Worm (Caenorhabditis elegans) whole organism, L4 larva: ENCODE results near the gene fbxl-4.

Experiments used
- F26F4.8 ChIP-seq: fragments of 200-800 bp; sonication (Bioruptor generic); conservative IDR thresholded peaks from 2 replicates; pipeline ENCODE4 v1.3.6; 2022; ENCODE audit warnings: missing genetic modification characterization, missing compliant biosample characterization
- F44E2.7 ChIP-seq: fragments of 200-800 bp; sonication (Bioruptor generic); IDR thresholded peaks from 2 replicates; pipeline ENCODE4 v2.1.2; 2022; ENCODE audit warnings: missing genetic modification characterization, missing compliant biosample characterization
- F49E8.2 ChIP-seq: sonication (generic microtip); optimal IDR thresholded peaks from 2 replicates; lab custom pipeline; 2016; ENCODE audit warnings: missing compliant biosample characterization, mild to moderate bottlenecking, missing genetic modification characterization, borderline replicate concordance
- R02D3.7 ChIP-seq: fragments of 150-350 bp; sonication (generic microtip); optimal IDR thresholded peaks from 3 replicates; lab custom pipeline; 2014; ENCODE audit warnings: missing biosample characterization, missing genetic modification characterization
- Y48G9A.11 ChIP-seq: fragments of 200-800 bp; sonication (Bioruptor generic); IDR thresholded peaks from 2 replicates; pipeline ENCODE4 v1.3.6; 2022; ENCODE audit warnings: missing genetic modification reagents, missing genetic modification characterization, missing compliant biosample characterization
- Y5F2A.4 ChIP-seq: fragments of 200-800 bp; sonication (Bioruptor generic); optimal IDR thresholded peaks from 2 replicates; lab custom pipeline; 2018; ENCODE audit warnings: mild to moderate bottlenecking, missing genetic modification characterization, missing compliant biosample characterization
- ZK337.2 ChIP-seq: fragments of 200-800 bp; sonication (Bioruptor generic); IDR thresholded peaks from 2 replicates; pipeline ENCODE4 v1.3.6; 2022; ENCODE audit warnings: missing genetic modification reagents, missing genetic modification characterization, missing compliant biosample characterization
- ZK546.5 ChIP-seq, 2 experiments: sonication (generic microtip); optimal IDR thresholded peaks; 2 replicates each; lab custom pipeline; 2017; ENCODE audit warnings: missing biosample characterization in 2 of 2, missing genetic modification characterization in 2 of 2
- ama-1 ChIP-seq: fragments of 150-350 bp; optimal IDR thresholded peaks from 2 replicates; lab custom pipeline; 2014; ENCODE audit warnings: inconsistent platforms, mixed read lengths
- arid-1 ChIP-seq: fragments of 200-800 bp; sonication (Bioruptor generic); conservative IDR thresholded peaks from 2 replicates; pipeline ENCODE4 v1.3.6; 2022; ENCODE audit warnings: missing genetic modification reagents, missing genetic modification characterization, missing compliant biosample characterization
- ceh-44 ChIP-seq: fragments of 200-800 bp; sonication (Bioruptor generic); IDR thresholded peaks from 2 replicates; pipeline ENCODE4 v1.3.6; 2022; ENCODE audit warnings: missing genetic modification reagents, missing genetic modification characterization, missing compliant biosample characterization
- ceh-82 ChIP-seq: sonication (generic microtip); optimal IDR thresholded peaks from 2 replicates; lab custom pipeline; 2017; ENCODE audit warnings: missing biosample characterization, missing genetic modification characterization
- cey-2 ChIP-seq: sonication (generic microtip); optimal IDR thresholded peaks from 3 replicates; lab custom pipeline; 2017; ENCODE audit warnings: missing genetic modification characterization, mild to moderate bottlenecking, missing compliant biosample characterization, antibody characterized with exemption, borderline replicate concordance; ENCODE audit not compliant: insufficient read depth
- daf-16 ChIP-seq, 3 experiments: sonication (generic microtip); optimal IDR thresholded peaks; 2 replicates each; lab custom pipeline; 2016 to 2017; ENCODE audit warnings: missing genetic modification characterization in 3 of 3, missing genetic modification reagents in 3 of 3, mild to moderate bottlenecking in 2 of 3, missing compliant biosample characterization in 2 of 3, missing biosample characterization in 1 of 3, moderate library complexity in 1 of 3
- dmd-6 ChIP-seq: fragments of 200-800 bp; sonication (Bioruptor generic); IDR thresholded peaks from 2 replicates; pipeline ENCODE4 v1.3.6; 2022; ENCODE audit warnings: missing genetic modification reagents, missing genetic modification characterization, missing compliant biosample characterization
- dmd-9 ChIP-seq: fragments of 200-800 bp; sonication (Bioruptor generic); IDR thresholded peaks from 2 replicates; pipeline ENCODE4 v1.3.6; 2022; ENCODE audit warnings: missing genetic modification reagents, missing genetic modification characterization, missing compliant biosample characterization
- duxl-1 ChIP-seq: sonication (generic microtip); optimal IDR thresholded peaks from 2 replicates; lab custom pipeline; 2016; ENCODE audit warnings: mild to moderate bottlenecking, missing genetic modification characterization, moderate library complexity, missing compliant biosample characterization; ENCODE audit not compliant: poor library complexity
- egl-43 ChIP-seq: fragments of 200-800 bp; sonication (Bioruptor generic); IDR thresholded peaks from 2 replicates; pipeline ENCODE4 v1.3.6; 2022; ENCODE audit warnings: missing genetic modification reagents, missing genetic modification characterization, missing compliant biosample characterization
- fkh-10 ChIP-seq: fragments of 150-350 bp; optimal IDR thresholded peaks from 2 replicates; lab custom pipeline; 2014; ENCODE audit warnings: missing biosample characterization, missing genetic modification reagents, missing genetic modification characterization
- gei-8 ChIP-seq: fragments of 200-800 bp; sonication (Bioruptor generic); optimal IDR thresholded peaks from 2 replicates; lab custom pipeline; 2018; ENCODE audit warnings: mild to moderate bottlenecking, missing genetic modification characterization, missing compliant biosample characterization
- hlh-11 ChIP-seq: fragments of 200-800 bp; sonication (Bioruptor generic); optimal IDR thresholded peaks from 2 replicates; lab custom pipeline; 2018; ENCODE audit warnings: mild to moderate bottlenecking, missing genetic modification characterization, missing compliant biosample characterization
- hlh-30 ChIP-seq: sonication (generic microtip); optimal IDR thresholded peaks from 2 replicates; lab custom pipeline; 2017; ENCODE audit warnings: antibody characterized with exemption, mild to moderate bottlenecking, missing genetic modification characterization, missing compliant biosample characterization; ENCODE audit not compliant: insufficient read depth
- hmg-1.1 ChIP-seq: fragments of 200-800 bp; sonication (Bioruptor generic); IDR thresholded peaks from 2 replicates; pipeline ENCODE4 v1.3.6; 2022; ENCODE audit warnings: missing genetic modification reagents, missing genetic modification characterization, missing compliant biosample characterization
- jun-1 ChIP-seq: fragments of 150-350 bp; optimal IDR thresholded peaks from 2 replicates; lab custom pipeline; 2014; ENCODE audit warnings: missing biosample characterization, missing genetic modification reagents, missing genetic modification characterization
- lin-1 ChIP-seq: fragments of 200-800 bp; sonication (Bioruptor generic); IDR thresholded peaks from 2 replicates; pipeline ENCODE4 v1.3.6; 2022; ENCODE audit warnings: missing genetic modification reagents, missing genetic modification characterization, missing compliant biosample characterization
- lin-13 ChIP-seq: fragments of 150-350 bp; optimal IDR thresholded peaks from 2 replicates; lab custom pipeline; 2014; ENCODE audit warnings: missing biosample characterization, missing genetic modification reagents, missing genetic modification characterization
- lin-15B ChIP-seq: fragments of 150-350 bp; sonication (generic microtip); optimal IDR thresholded peaks from 3 replicates; lab custom pipeline; 2014; ENCODE audit warnings: missing biosample characterization, missing genetic modification characterization
- lin-38 ChIP-seq: fragments of 200-800 bp; sonication (Bioruptor generic); IDR thresholded peaks from 2 replicates; pipeline ENCODE4 v1.3.6; 2022; ENCODE audit warnings: missing genetic modification reagents, missing genetic modification characterization, missing compliant biosample characterization
- lsy-2 ChIP-seq, 2 experiments: fragments of 150-350 bp in 1 of 2; sonication (generic microtip) in 1 of 2; optimal IDR thresholded peaks; 2 replicates each; lab custom pipeline; 2014 to 2017; ENCODE audit warnings: missing biosample characterization in 2 of 2, missing genetic modification characterization in 2 of 2
- madf-5 ChIP-seq, 2 experiments: fragments of 200-800 bp; sonication (Bioruptor generic); IDR thresholded peaks; 2 replicates each; pipeline ENCODE4 v1.3.6; 2022; ENCODE audit warnings: missing compliant biosample characterization in 2 of 2, missing genetic modification characterization in 2 of 2
- mxl-3 ChIP-seq: fragments of 200-800 bp; sonication (Bioruptor generic); optimal IDR thresholded peaks from 2 replicates; lab custom pipeline; 2018; ENCODE audit warnings: mild to moderate bottlenecking, missing genetic modification characterization, missing compliant biosample characterization
- nhr-10 ChIP-seq: fragments of 150-350 bp; optimal IDR thresholded peaks from 2 replicates; lab custom pipeline; 2014; ENCODE audit warnings: missing biosample characterization, missing genetic modification characterization
- nhr-237 ChIP-seq: sonication (generic microtip); optimal IDR thresholded peaks from 2 replicates; lab custom pipeline; 2017; ENCODE audit warnings: missing biosample characterization, missing genetic modification characterization
- nhr-25 ChIP-seq: sonication (generic microtip); optimal IDR thresholded peaks from 2 replicates; lab custom pipeline; 2017; ENCODE audit warnings: missing genetic modification characterization, mild to moderate bottlenecking, missing compliant biosample characterization, antibody characterized with exemption, moderate library complexity, borderline replicate concordance; ENCODE audit not compliant: insufficient read depth
- nhr-28 ChIP-seq: fragments of 150-350 bp; optimal IDR thresholded peaks from 2 replicates; lab custom pipeline; 2014; ENCODE audit warnings: missing biosample characterization, missing genetic modification characterization
- nhr-41 ChIP-seq: fragments of 200-800 bp; sonication (Bioruptor generic); IDR thresholded peaks from 2 replicates; pipeline ENCODE4 v1.3.6; 2022; ENCODE audit warnings: missing genetic modification reagents, missing genetic modification characterization, missing compliant biosample characterization
- nhr-48 ChIP-seq: sonication (generic microtip); optimal IDR thresholded peaks from 2 replicates; lab custom pipeline; 2016; ENCODE audit warnings: mild to moderate bottlenecking, missing genetic modification characterization, missing compliant biosample characterization
- pqm-1 ChIP-seq: sonication (generic microtip); optimal IDR thresholded peaks from 2 replicates; lab custom pipeline; 2017; ENCODE audit warnings: missing biosample characterization, missing genetic modification characterization
- tag-97 ChIP-seq: fragments of 200-800 bp; sonication (Bioruptor generic); IDR thresholded peaks from 2 replicates; pipeline ENCODE4 v1.3.6; 2022; ENCODE audit warnings: missing genetic modification characterization, missing compliant biosample characterization
- unc-39 ChIP-seq: sonication (generic microtip); optimal IDR thresholded peaks from 2 replicates; lab custom pipeline; 2017; ENCODE audit warnings: missing biosample characterization, missing genetic modification characterization
- zfp-2 ChIP-seq: sonication (generic microtip); optimal IDR thresholded peaks from 2 replicates; lab custom pipeline; 2016; ENCODE audit warnings: mild to moderate bottlenecking, missing genetic modification characterization, missing compliant biosample characterization

The fbxl-4 gene

ce11 chrX:6642798-6643197 lies 54.2 kb downstream of the fbxl-4 start (continued):
- TF ChIP-seq mxl-3 (peak; percentile 48), zfp-2 (tag; lab: Kevin White, UChicago) (no peak), nhr-237 (tag; lab: Kevin White, UChicago) (no peak), nhr-25 (tag; lab: Kevin White, UChicago) (no peak), F26F4.8 (GFP tag; lab: Robert Waterston, UW) (no peak), ZK337.2 (GFP tag; lab: Robert Waterston, UW) (no peak), F49E8.2 (no peak), nhr-28 (tag; lab: Kevin White, UChicago) (peak; percentile 16), arid-1 (GFP tag; lab: Robert Waterston, UW) (no peak), nhr-41 (GFP tag; lab: Robert Waterston, UW) (no peak), egl-43 (GFP tag; lab: Robert Waterston, UW) (no peak), pqm-1 (tag; lab: Kevin White, UChicago) (no peak), ceh-82 (tag; lab: Kevin White, UChicago) (no peak), hlh-11 (peak; percentile 78), dmd-6 (GFP tag; lab: Robert Waterston, UW) (peak; percentile 70), gei-8 (GFP tag; lab: Kevin White, UChicago) (no peak), madf-5 (GFP tag; IDR thresholded peaks at IDR 0.05; lab: Robert Waterston, UW) (no peak), ama-1 (lab: Kevin White, UChicago) (no peak), fkh-10 (GFP tag; lab: Kevin White, UChicago) (no peak), duxl-1 (no peak), lin-1 (GFP tag; lab: Robert Waterston, UW) (no peak), hlh-30 (tag; lab: Kevin White, UChicago) (peak; percentile 91), lsy-2 (tag; optimal IDR thresholded peaks at IDR 0.05; lab: Kevin White, UChicago) (no peak), ZK546.5 (tag; optimal IDR thresholded peaks at IDR 0.05; lab: Kevin White, UChicago) (no peak), tag-97 (GFP tag; lab: Robert Waterston, UW) (no peak), F44E2.7 (no peak), hmg-1.1 (GFP tag; lab: Robert Waterston, UW) (no peak), cey-2 (peak; percentile 30), lin-38 (GFP tag; lab: Robert Waterston, UW) (no peak), nhr-10 (no peak), jun-1 (no peak), dmd-9 (GFP tag; lab: Robert Waterston, UW) (no peak), nhr-48 (tag; lab: Kevin White, UChicago) (no peak), unc-39 (tag; lab: Kevin White, UChicago) (no peak), Y48G9A.11 (GFP tag; lab: Robert Waterston, UW) (no peak), lin-15B (no peak), Y5F2A.4 (GFP tag; lab: Kevin White, UChicago) (no peak), daf-16 (GFP tag; optimal IDR thresholded peaks at IDR 0.05; lab: Kevin White, UChicago) (no peak), daf-16 (tag; optimal IDR thresholded peaks at IDR 0.05; lab: Kevin White, UChicago) (peak; percentile 71), lin-13 (GFP tag; lab: Kevin White, UChicago) (no peak), R02D3.7 (tag; lab: Kevin White, UChicago) (no peak), ceh-44 (GFP tag; lab: Robert Waterston, UW) (no peak)
